Worm (Caenorhabditis elegans): Measurements from ENCODE around the gene F26F12.5.

Gene F26F12.5

ce11 chrV:5865085-5865484 lies at the start of gene F26F12.5:
TSS of gene F26F12.5 (minus strand) at chrV:5865185.
- no peak for TF ChIP-seq flt-1 (GFP tag; IDR thresholded peaks at IDR 0.05)
- no peak for TF ChIP-seq cog-1 (tag; optimal IDR thresholded peaks at IDR 0.05)
- no peak for TF ChIP-seq ref-1 (GFP tag; conservative IDR thresholded peaks at IDR 0.05)
- no peak for TF ChIP-seq ztf-29 (GFP tag; IDR thresholded peaks at IDR 0.05)
- TF ChIP-seq T22C8.4 (GFP tag; IDR thresholded peaks at IDR 0.05) = no peak
- no peak for TF ChIP-seq ztf-23 (GFP tag; IDR thresholded peaks at IDR 0.05)
- no peak for TF ChIP-seq klf-2 (GFP tag; conservative IDR thresholded peaks at IDR 0.05)
- no peak for TF ChIP-seq tab-1 (GFP tag; IDR thresholded peaks at IDR 0.05)
- no peak for TF ChIP-seq med-1 (GFP tag; optimal IDR thresholded peaks at IDR 0.05; ENCODE audit: insufficient read depth)

DNA sequence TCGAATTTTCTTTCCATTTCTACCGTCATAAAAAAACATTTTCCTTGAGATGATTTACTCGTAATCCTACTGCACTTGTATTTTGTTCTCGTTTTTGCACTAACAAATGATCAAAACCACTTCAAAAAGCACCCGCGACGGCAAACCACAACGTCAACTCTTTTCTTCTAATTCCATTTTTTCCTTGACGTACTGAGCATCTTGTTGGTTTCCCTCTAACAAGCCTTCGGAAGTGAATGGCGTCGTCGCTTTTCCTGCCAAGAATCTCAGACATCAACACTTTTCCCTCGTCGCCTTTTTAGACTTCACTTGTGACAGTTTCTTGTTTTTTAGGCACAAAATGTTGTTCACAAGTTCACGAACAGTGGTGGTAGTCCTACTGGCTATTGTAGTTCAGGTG lies 47.4 kb upstream of the F26F12.5 start, which contains the start of gene C04E6.13:
TSS of gene C04E6.13 (plus strand) at position 301 of the 400 bp plus-strand sequence.
- TF ChIP-seq med-1 (GFP tag; optimal IDR thresholded peaks at IDR 0.05; ENCODE audit: insufficient read depth) = no peak
- no peak for TF ChIP-seq ref-1 (GFP tag; conservative IDR thresholded peaks at IDR 0.05)
- no peak for TF ChIP-seq ztf-23 (GFP tag; IDR thresholded peaks at IDR 0.05)
- no peak for TF ChIP-seq T22C8.4 (GFP tag; IDR thresholded peaks at IDR 0.05)
- TF ChIP-seq ztf-29 (GFP tag; IDR thresholded peaks at IDR 0.05) = no peak
- no peak for TF ChIP-seq flt-1 (GFP tag; IDR thresholded peaks at IDR 0.05)
- no peak for TF ChIP-seq cog-1 (tag; optimal IDR thresholded peaks at IDR 0.05)
- no peak for TF ChIP-seq klf-2 (GFP tag; conservative IDR thresholded peaks at IDR 0.05)
- no peak for TF ChIP-seq tab-1 (GFP tag; IDR thresholded peaks at IDR 0.05)

- TF ChIP-seq tab-1 (GFP tag; IDR thresholded peaks at IDR 0.05) = no peak
- TF ChIP-seq cog-1 (tag; optimal IDR thresholded peaks at IDR 0.05) = no peak
- TF ChIP-seq flt-1 (GFP tag; IDR thresholded peaks at IDR 0.05) = no peak
- TF ChIP-seq med-1 (GFP tag; optimal IDR thresholded peaks at IDR 0.05; ENCODE audit: insufficient read depth) = no peak
- no peak for TF ChIP-seq ztf-29 (GFP tag; IDR thresholded peaks at IDR 0.05)
- TF ChIP-seq T22C8.4 (GFP tag; IDR thresholded peaks at IDR 0.05) = no peak
- TF ChIP-seq ref-1 (GFP tag; conservative IDR thresholded peaks at IDR 0.05) = no peak
- no peak for TF ChIP-seq klf-2 (GFP tag; conservative IDR thresholded peaks at IDR 0.05)
- TF ChIP-seq ztf-23 (GFP tag; IDR thresholded peaks at IDR 0.05) = no peak
Observed at ce11 chrV:5907090-5907489, 42.1 kb upstream of the F26F12.5 start, which contains the start of gene C04E6.4. TSS of gene C04E6.4 (plus strand) at chrV:5907390.

ce11 chrV:5906252-5906651 lies 41.3 kb upstream of the F26F12.5 start, which contains the start of gene srd-15:
TSS of gene srd-15 (minus strand) at chrV:5906352.
- TF ChIP-seq tab-1 (GFP tag; IDR thresholded peaks at IDR 0.05) (no peak), T22C8.4 (GFP tag; IDR thresholded peaks at IDR 0.05) (no peak)

DNA sequence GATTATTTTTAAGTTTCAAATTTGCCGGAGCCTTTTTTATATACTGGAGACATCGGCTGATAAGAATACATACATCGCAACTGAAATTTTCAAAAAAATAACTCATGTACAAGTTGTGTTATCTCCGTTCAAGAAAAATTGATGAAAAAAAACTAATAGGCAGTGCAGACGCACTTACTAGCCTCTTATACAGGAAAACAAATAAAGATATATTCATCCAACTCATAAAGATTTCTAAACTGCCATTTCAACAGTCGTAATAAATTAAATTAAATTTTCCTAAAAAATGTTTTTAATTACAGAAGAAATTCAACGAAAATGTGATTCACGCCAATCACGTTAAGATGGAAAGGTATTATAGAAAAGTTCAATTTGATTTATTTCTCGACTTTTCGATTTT lies 36.8 kb upstream of the F26F12.5 start, which contains the start of gene C04E6.5:
TSS of gene C04E6.5 (plus strand) at position 301 of the 400 bp plus-strand sequence.
- TF ChIP-seq ztf-23 (GFP tag; IDR thresholded peaks at IDR 0.05) = no peak
- TF ChIP-seq T22C8.4 (GFP tag; IDR thresholded peaks at IDR 0.05) = no peak
- TF ChIP-seq ztf-29 (GFP tag; IDR thresholded peaks at IDR 0.05) = no peak
- no peak for TF ChIP-seq klf-2 (GFP tag; conservative IDR thresholded peaks at IDR 0.05)

DNA sequence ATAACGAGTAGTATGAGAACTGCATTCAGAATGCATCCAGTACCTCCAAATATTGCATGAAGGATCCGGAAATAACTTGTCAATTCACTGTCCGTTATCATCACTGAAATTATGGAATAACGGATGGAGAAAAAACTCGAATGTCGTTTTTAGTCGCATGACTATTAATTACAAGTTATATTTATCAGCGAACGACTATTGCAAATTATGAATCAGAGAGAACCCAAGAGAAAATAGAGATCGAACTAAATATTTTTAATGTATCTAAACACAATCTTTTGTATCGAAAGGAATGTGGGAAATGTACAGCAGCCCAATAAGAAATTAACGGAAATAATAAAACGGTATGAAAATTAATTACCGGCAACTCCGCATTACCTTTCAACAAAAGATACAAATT lies 35.0 kb upstream of the F26F12.5 start, which contains the start of gene srd-16:
TSS of gene srd-16 (minus strand) at position 101 of the 400 bp plus-strand sequence.
- TF ChIP-seq ztf-29 (GFP tag; IDR thresholded peaks at IDR 0.05) = no peak
- TF ChIP-seq tab-1 (GFP tag; IDR thresholded peaks at IDR 0.05) = no peak
- TF ChIP-seq klf-2 (GFP tag; conservative IDR thresholded peaks at IDR 0.05) = no peak
- TF ChIP-seq med-1 (GFP tag; optimal IDR thresholded peaks at IDR 0.05; ENCODE audit: insufficient read depth) = no peak
- TF ChIP-seq ref-1 (GFP tag; conservative IDR thresholded peaks at IDR 0.05) = no peak
- no peak for TF ChIP-seq flt-1 (GFP tag; IDR thresholded peaks at IDR 0.05)
- TF ChIP-seq cog-1 (tag; optimal IDR thresholded peaks at IDR 0.05) = no peak
- TF ChIP-seq ztf-23 (GFP tag; IDR thresholded peaks at IDR 0.05) = no peak

ce11 chrV:5895021-5895420 lies 30.0 kb upstream of the F26F12.5 start, which contains the start of gene grd-9:
TSS of gene grd-9 (plus strand) at chrV:5895321.
- no peak for TF ChIP-seq T22C8.4 (GFP tag; IDR thresholded peaks at IDR 0.05)
- TF ChIP-seq ref-1 (GFP tag; conservative IDR thresholded peaks at IDR 0.05) = no peak
- TF ChIP-seq ztf-29 (GFP tag; IDR thresholded peaks at IDR 0.05) = no peak
- no peak for TF ChIP-seq klf-2 (GFP tag; conservative IDR thresholded peaks at IDR 0.05)
- TF ChIP-seq flt-1 (GFP tag; IDR thresholded peaks at IDR 0.05) = no peak
- TF ChIP-seq tab-1 (GFP tag; IDR thresholded peaks at IDR 0.05) = no peak
- TF ChIP-seq med-1 (GFP tag; optimal IDR thresholded peaks at IDR 0.05; ENCODE audit: insufficient read depth) = no peak
- no peak for TF ChIP-seq ztf-23 (GFP tag; IDR thresholded peaks at IDR 0.05)

ce11 chrV:5893015-5893414 lies 28.0 kb upstream of the F26F12.5 start, which contains the start of gene C04E6.7:
TSS of gene C04E6.7 (plus strand) at chrV:5893315.
- TF ChIP-seq ztf-23 (GFP tag; IDR thresholded peaks at IDR 0.05) (no peak), tab-1 (GFP tag; IDR thresholded peaks at IDR 0.05) (no peak), ztf-29 (GFP tag; IDR thresholded peaks at IDR 0.05) (no peak), klf-2 (GFP tag; conservative IDR thresholded peaks at IDR 0.05) (no peak), ref-1 (GFP tag; conservative IDR thresholded peaks at IDR 0.05) (no peak), cog-1 (tag; optimal IDR thresholded peaks at IDR 0.05) (no peak), T22C8.4 (GFP tag; IDR thresholded peaks at IDR 0.05) (no peak), flt-1 (GFP tag; IDR thresholded peaks at IDR 0.05) (no peak), med-1 (GFP tag; optimal IDR thresholded peaks at IDR 0.05; ENCODE audit: insufficient read depth) (no peak)

DNA sequence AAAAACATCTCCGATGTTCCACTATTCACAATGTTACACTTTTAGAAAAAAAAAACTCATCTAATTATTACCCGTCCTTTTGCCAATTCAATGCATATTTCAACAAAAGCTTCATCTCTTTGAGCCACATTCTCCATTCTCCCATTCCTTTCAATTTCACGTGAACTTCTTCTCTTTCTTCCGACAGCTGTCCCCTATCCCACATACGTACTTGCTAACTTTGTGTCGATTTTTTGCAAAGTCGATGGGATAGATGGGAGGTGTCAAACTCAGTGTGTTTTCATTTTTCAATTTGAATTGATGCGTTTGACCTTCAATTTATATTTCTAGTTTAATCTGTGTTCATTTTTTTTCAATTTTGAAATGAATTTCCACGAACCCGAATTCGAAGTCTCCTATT lies 26.2 kb upstream of the F26F12.5 start:
- no peak for TF ChIP-seq flt-1 (GFP tag; IDR thresholded peaks at IDR 0.05)
- no peak for TF ChIP-seq tab-1 (GFP tag; IDR thresholded peaks at IDR 0.05)
- no peak for TF ChIP-seq cog-1 (tag; optimal IDR thresholded peaks at IDR 0.05)
- TF ChIP-seq T22C8.4 (GFP tag; IDR thresholded peaks at IDR 0.05) = no peak

DNA sequence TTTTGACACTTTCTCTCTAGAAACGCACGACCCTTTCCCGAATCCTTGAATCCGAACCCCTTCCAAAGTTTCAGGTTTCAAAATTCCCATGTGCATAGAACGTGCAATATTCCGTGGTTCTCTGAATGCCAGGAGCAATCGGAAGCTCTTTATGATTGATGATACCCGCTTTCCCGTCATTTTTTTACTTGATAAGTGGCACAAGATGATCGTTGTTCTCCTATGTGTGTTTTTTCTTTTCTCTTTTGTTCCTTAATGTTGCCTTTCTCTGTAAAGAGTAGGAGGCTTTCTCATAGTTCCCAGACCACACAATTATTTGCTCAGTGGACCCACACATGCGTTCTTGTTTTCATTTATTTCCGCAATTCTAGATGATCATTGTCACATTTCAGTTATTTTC lies 23.8 kb upstream of the F26F12.5 start:
- TF ChIP-seq cog-1 (tag; optimal IDR thresholded peaks at IDR 0.05) (no peak), flt-1 (GFP tag; IDR thresholded peaks at IDR 0.05) (no peak), T22C8.4 (GFP tag; IDR thresholded peaks at IDR 0.05) (no peak), ztf-29 (GFP tag; IDR thresholded peaks at IDR 0.05) (no peak), tab-1 (GFP tag; IDR thresholded peaks at IDR 0.05) (no peak), klf-2 (GFP tag; conservative IDR thresholded peaks at IDR 0.05) (no peak), ztf-23 (GFP tag; IDR thresholded peaks at IDR 0.05) (no peak), ref-1 (GFP tag; conservative IDR thresholded peaks at IDR 0.05) (no peak), med-1 (GFP tag; optimal IDR thresholded peaks at IDR 0.05; ENCODE audit: insufficient read depth) (no peak)
